Fruit fly (Drosophila melanogaster) whole organism, prepupa: ENCODE results near the gene side.

ENCODE experiments used
- CG11902 ChIP-seq: fragments of 200-800 bp; sonication (Bioruptor generic); optimal IDR thresholded peaks from 3 replicates; lab custom pipeline; 2016; ENCODE audit warnings: missing biosample characterization, missing genetic modification characterization
- CG6792 ChIP-seq: fragments of 200-800 bp; sonication (Bioruptor generic); optimal IDR thresholded peaks from 3 replicates; lab custom pipeline; 2016; ENCODE audit warnings: missing biosample characterization, missing genetic modification characterization
- Ets96B ChIP-seq: fragments of 200-800 bp; optimal IDR thresholded peaks from 2 replicates; lab custom pipeline; 2019; ENCODE audit warnings: missing biosample characterization, mild to moderate bottlenecking, missing genetic modification characterization, moderate library complexity
- Lpt ChIP-seq: fragments of 200-800 bp; sonication (Bioruptor generic); optimal IDR thresholded peaks from 3 replicates; lab custom pipeline; 2016; ENCODE audit warnings: missing biosample characterization, missing genetic modification characterization
- OdsH ChIP-seq: fragments of 200-800 bp; sonication (Bioruptor generic); optimal IDR thresholded peaks from 3 replicates; lab custom pipeline; 2016; ENCODE audit warnings: missing biosample characterization, missing genetic modification characterization
- dsx ChIP-seq: fragments of 200-800 bp; optimal IDR thresholded peaks from 3 replicates; lab custom pipeline; 2019; ENCODE audit warnings: missing biosample characterization, mild to moderate bottlenecking, missing genetic modification characterization, moderate library complexity; ENCODE audit not compliant: poor library complexity, severe bottlenecking
- vri ChIP-seq: fragments of 200-800 bp; sonication (Bioruptor generic); optimal IDR thresholded peaks from 3 replicates; lab custom pipeline; 2016; ENCODE audit warnings: missing biosample characterization, mild to moderate bottlenecking, missing genetic modification characterization

DNA sequence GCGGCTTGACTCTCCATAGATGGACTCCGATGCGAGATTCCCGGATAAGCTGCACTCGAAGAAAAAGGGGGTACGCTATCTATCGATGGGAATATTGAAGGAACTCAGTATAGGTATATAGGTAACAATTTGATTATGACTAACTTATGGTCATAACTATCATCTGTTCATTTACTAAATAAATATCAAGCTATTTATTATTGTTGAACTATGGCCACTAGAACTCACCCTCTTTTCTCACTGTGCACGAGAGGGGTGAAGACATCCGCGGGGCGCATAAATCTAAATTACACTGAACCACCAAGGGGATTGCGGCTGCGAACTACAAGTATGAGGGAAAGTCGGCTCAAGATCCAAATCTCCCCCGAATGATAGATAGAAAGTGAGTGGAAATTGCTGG lies 3.3 kb upstream of the side start, which contains the start of gene CG44290:
- no peak for TF ChIP-seq Ets96B
- no peak for TF ChIP-seq dsx (GFP tag; lab: Kevin White, UChicago)
- TF ChIP-seq CG6792 (GFP tag; lab: Kevin White, UChicago) = no peak
- no peak for TF ChIP-seq CG11902 (GFP tag; lab: Kevin White, UChicago)
- no peak for TF ChIP-seq Lpt
- TF ChIP-seq OdsH (GFP tag; lab: Kevin White, UChicago) = no peak
- no peak for TF ChIP-seq vri (GFP tag; lab: Kevin White, UChicago)
